Fruit fly (Drosophila melanogaster): Measurements from ENCODE around the gene CG2656.

Gene CG2656

dm6 chr3R:7130827-7131226 is 13.7 kb upstream of the CG2656 start (continued):
- TF ChIP-seq Bdp1 (GFP tag; optimal IDR thresholded peaks at IDR 0.05) (peak; percentile 100), knrl (GFP tag; IDR thresholded peaks at IDR 0.05; ENCODE audit: partially characterized antibody) (peak; percentile 86), Lpt (GFP tag; optimal IDR thresholded peaks at IDR 0.05) (no peak), Med (GFP tag) (peak; percentile 68), CG17912 (GFP tag; optimal IDR thresholded peaks at IDR 0.05) (no peak), CG4820 (GFP tag; optimal IDR thresholded peaks at IDR 0.05) (no peak), Dbx (GFP tag; IDR thresholded peaks at IDR 0.05) (0 out of 3 replicates have a peak, but pooled peaks have one; percentile 32), CG13287 (GFP tag; IDR thresholded peaks at IDR 0.05; ENCODE audit: partially characterized antibody) (peak; percentile 96), hbn (GFP tag; IDR thresholded peaks at IDR 0.05; ENCODE audit: partially characterized antibody) (peak; percentile 92), NC2β (GFP tag; optimal IDR thresholded peaks at IDR 0.05) (no peak), slp2 (GFP tag; optimal IDR thresholded peaks at IDR 0.05) (no peak), Dref (GFP tag; IDR thresholded peaks at IDR 0.05) (peak; percentile 67), mld (GFP tag; IDR thresholded peaks at IDR 0.05; ENCODE audit: partially characterized antibody) (peak; percentile 99), Lim3 (GFP tag; IDR thresholded peaks at IDR 0.05) (no peak), E2f2 (GFP tag; IDR thresholded peaks at IDR 0.05) (peak; percentile 85), Dad (GFP tag; optimal IDR thresholded peaks at IDR 0.05) (no peak), row (GFP tag; IDR thresholded peaks at IDR 0.05) (peak; percentile 8; the same call in 1 of the 3 replicates)

dm6 chr3R:7131260-7131659 is 13.3 kb upstream of the CG2656 start, which contains the start of gene CG31493:
Gene CG31493, plus strand, starts transcription at chr3R:7131560.
- TF ChIP-seq pros (GFP tag; optimal IDR thresholded peaks at IDR 0.05), result no peak
- no peak for TF ChIP-seq CG17359 (tag; optimal IDR thresholded peaks at IDR 0.05)
- TF ChIP-seq Dll (GFP tag; IDR thresholded peaks at IDR 0.05; ENCODE audit: partially characterized antibody), result no peak
- TF ChIP-seq lab (GFP tag; optimal IDR thresholded peaks at IDR 0.05), result no peak
- no peak for TF ChIP-seq CG4730 (GFP tag; IDR thresholded peaks at IDR 0.05)
- TF ChIP-seq CG4707 (GFP tag; optimal IDR thresholded peaks at IDR 0.05), result no peak
- TF ChIP-seq CG15073 (GFP tag; optimal IDR thresholded peaks at IDR 0.05), result no peak
- no peak for TF ChIP-seq Scr (GFP tag; IDR thresholded peaks at IDR 0.05; ENCODE audit: partially characterized antibody)
- no peak for TF ChIP-seq tap (tag; optimal IDR thresholded peaks at IDR 0.05)
- TF ChIP-seq Rx (GFP tag; IDR thresholded peaks at IDR 0.05), result no peak
- no peak for TF ChIP-seq CG8089 (GFP tag; optimal IDR thresholded peaks at IDR 0.05)

dm6 chr3R:7134715-7135505 is 9.6 kb upstream of the CG2656 start:
- TF ChIP-seq CG30403 (GFP tag; optimal IDR thresholded peaks at IDR 0.05) (peak; percentile 10), CG18476 (GFP tag; optimal IDR thresholded peaks at IDR 0.05) (no peak), row (GFP tag; IDR thresholded peaks at IDR 0.05) (0 out of 3 replicates have a peak, but pooled peaks have one; percentile 16), tin (GFP tag; optimal IDR thresholded peaks at IDR 0.05) (peak; percentile 1), Asciz (GFP tag; optimal IDR thresholded peaks at IDR 0.05) (no peak), Ptx1 (GFP tag; IDR thresholded peaks at IDR 0.05) (no peak), CG6689 (GFP tag; IDR thresholded peaks at IDR 0.05) (0 out of 2 replicates have a peak, but pooled peaks have one; percentile 18), ttk (GFP tag; IDR thresholded peaks at IDR 0.05) (no peak), CG10431 (GFP tag; optimal IDR thresholded peaks at IDR 0.05) (no peak), CG12391 (tag; optimal IDR thresholded peaks at IDR 0.05) (peak; percentile 25), pnt (GFP tag; optimal IDR thresholded peaks at IDR 0.05) (peak; percentile 3), lola (GFP tag; optimal IDR thresholded peaks at IDR 0.05) (peak in 1 of 3 experiments; percentile 60), ewg (GFP tag; optimal IDR thresholded peaks at IDR 0.05) (no peak), CG13775 (GFP tag; optimal IDR thresholded peaks at IDR 0.05) (peak; percentile 31), phol (tag; optimal IDR thresholded peaks at IDR 0.05) (peak; percentile 21), CG2712 (tag; optimal IDR thresholded peaks at IDR 0.05) (peak; percentile 37), CG10979 (tag; optimal IDR thresholded peaks at IDR 0.05) (peak; percentile 43), Ets65A (GFP tag) (peak; percentile 56), CG14710 (tag; optimal IDR thresholded peaks at IDR 0.05) (peak; percentile 40), sens (GFP tag) (peak; percentile 80), pros (GFP tag; optimal IDR thresholded peaks at IDR 0.05) (peak; percentile 6)
